Worm (Caenorhabditis elegans) whole organism, L3 larva: ENCODE measurements around the gene gfi-3.

ENCODE experiments used
- egl-27 ChIP-seq: sonication (generic microtip); optimal IDR thresholded peaks from 4 replicates; lab custom pipeline; 2017; ENCODE audit warnings: missing biosample characterization, missing genetic modification reagents, missing genetic modification characterization
- eor-1 ChIP-seq, 2 experiments: fragments of 150-350 bp; optimal IDR thresholded peaks; 2 replicates each; lab custom pipeline; 2014 to 2018; ENCODE audit warnings: missing biosample characterization in 2 of 2, missing genetic modification characterization in 2 of 2
- nhr-11 ChIP-seq: fragments of 150-350 bp; optimal IDR thresholded peaks from 2 replicates; lab custom pipeline; 2014; ENCODE audit warnings: missing biosample characterization, missing genetic modification characterization
- tbx-2 ChIP-seq: sonication (generic microtip); optimal IDR thresholded peaks from 2 replicates; lab custom pipeline; 2016; ENCODE audit warnings: mild to moderate bottlenecking, missing genetic modification characterization, missing compliant biosample characterization

DNA sequence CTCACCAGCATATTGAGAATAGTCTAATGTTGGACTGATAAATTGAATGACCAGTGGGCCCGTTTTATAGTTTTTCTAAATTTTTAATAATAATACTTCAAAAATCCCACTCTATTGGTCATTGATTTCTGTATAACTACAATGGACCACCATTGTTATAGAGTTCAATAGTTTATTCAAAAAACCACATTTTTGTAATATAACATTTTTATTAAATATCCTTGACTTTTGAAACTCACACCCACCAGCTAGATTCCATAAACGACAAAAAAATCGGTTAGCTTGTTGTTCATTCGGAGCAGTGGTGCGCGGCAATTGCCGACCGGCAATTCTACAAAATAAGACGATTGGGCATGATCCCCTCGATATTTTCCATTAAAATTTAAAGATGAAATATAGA is 47.2 kb downstream of the gfi-3 start, which contains the start of gene nspc-18:
- TF ChIP-seq eor-1 (tag; optimal IDR thresholded peaks at IDR 0.05; lab: Kevin White, UChicago) (no peak), tbx-2 (tag; lab: Kevin White, UChicago) (no peak), egl-27 (no peak), nhr-11 (tag; lab: Kevin White, UChicago) (no peak)
